Fruit fly (Drosophila melanogaster): ENCODE measurements around the gene Neb-cGP.

Neb-cGP gene

dm6 chrX:10486144-10487030, 25.9 kb downstream of the Neb-cGP start (continued):
- TF ChIP-seq twi (tag; optimal IDR thresholded peaks at IDR 0.05) = no peak
- TF ChIP-seq CG1602 (GFP tag; optimal IDR thresholded peaks at IDR 0.05) = peak; percentile 14
- TF ChIP-seq CG4404 (GFP tag; IDR thresholded peaks at IDR 0.05) = no peak
- TF ChIP-seq yki (optimal IDR thresholded peaks at IDR 0.05) = no peak
- TF ChIP-seq rib (GFP tag; IDR thresholded peaks at IDR 0.05) = no peak
- peak; percentile 57 for TF ChIP-seq CG17385 (GFP tag; optimal IDR thresholded peaks at IDR 0.05)
- peak; percentile 62 for TF ChIP-seq Sox100B (GFP tag; optimal IDR thresholded peaks at IDR 0.05)
- no peak for TF ChIP-seq CG15479 (GFP tag; optimal IDR thresholded peaks at IDR 0.05)
- no peak for TF ChIP-seq Doc2 (GFP tag; IDR thresholded peaks at IDR 0.05)
- TF ChIP-seq CG15696 (tag; optimal IDR thresholded peaks at IDR 0.05) = no peak
- peak; percentile 62 for TF ChIP-seq fd3F (GFP tag; optimal IDR thresholded peaks at IDR 0.05)
- no peak for TF ChIP-seq CG2129 (GFP tag; IDR thresholded peaks at IDR 0.05; ENCODE audit: partially characterized antibody)
- peak; percentile 55 for TF ChIP-seq kay (GFP tag; optimal IDR thresholded peaks at IDR 0.05)
- no peak for TF ChIP-seq zfh1 (GFP tag; IDR thresholded peaks at IDR 0.05)
- no peak for TF ChIP-seq CG8290 (GFP tag; optimal IDR thresholded peaks at IDR 0.05)
- TF ChIP-seq CG8290 (tag; optimal IDR thresholded peaks at IDR 0.05) = peak in 1 of 2 experiments; percentile 63
- no peak for TF ChIP-seq NC2β (GFP tag; optimal IDR thresholded peaks at IDR 0.05)
- TF ChIP-seq eve (GFP tag; optimal IDR thresholded peaks at IDR 0.05) = no peak
- peak; percentile 57 for TF ChIP-seq HmgZ (tag; optimal IDR thresholded peaks at IDR 0.05)
- no peak for TF ChIP-seq Lpt (GFP tag; optimal IDR thresholded peaks at IDR 0.05)
- no peak for TF ChIP-seq CG8478 (optimal IDR thresholded peaks at IDR 0.05)
- TF ChIP-seq CG7786 (GFP tag; optimal IDR thresholded peaks at IDR 0.05) = peak; percentile 69
- no peak for TF ChIP-seq psq (GFP tag; optimal IDR thresholded peaks at IDR 0.05)
- peak; percentile 48 to 60 for TF ChIP-seq Pdp1 (GFP tag; optimal IDR thresholded peaks at IDR 0.05)
- no peak for TF ChIP-seq CG16813 (GFP tag; IDR thresholded peaks at IDR 0.05; ENCODE audit: partially characterized antibody)
- TF ChIP-seq CG2202 (tag; optimal IDR thresholded peaks at IDR 0.05) = no peak
- no peak for TF ChIP-seq danr (GFP tag; IDR thresholded peaks at IDR 0.05)
- TF ChIP-seq CG17328 (GFP tag; IDR thresholded peaks at IDR 0.05) = 0 out of 2 replicates have a peak, but pooled peaks have one; percentile 8
- no peak for TF ChIP-seq slp2 (GFP tag; optimal IDR thresholded peaks at IDR 0.05)
- TF ChIP-seq nmo (GFP tag; optimal IDR thresholded peaks at IDR 0.05) = peak; percentile 52

- TF ChIP-seq CG6689 (GFP tag; IDR thresholded peaks at IDR 0.05) = no peak
- TF ChIP-seq zen (tag; optimal IDR thresholded peaks at IDR 0.05) = no peak
- TF ChIP-seq pum (GFP tag; optimal IDR thresholded peaks at IDR 0.05) = no peak
- TF ChIP-seq exex (tag; optimal IDR thresholded peaks at IDR 0.05) = peak; percentile 65
- TF ChIP-seq repo (GFP tag; optimal IDR thresholded peaks at IDR 0.05) = no peak
Observed at dm6 chrX:10487105-10487504, 26.6 kb downstream of the Neb-cGP start, which contains the start of gene CG32687. Gene CG32687, minus strand, starts transcription at chrX:10487205.

DNA sequence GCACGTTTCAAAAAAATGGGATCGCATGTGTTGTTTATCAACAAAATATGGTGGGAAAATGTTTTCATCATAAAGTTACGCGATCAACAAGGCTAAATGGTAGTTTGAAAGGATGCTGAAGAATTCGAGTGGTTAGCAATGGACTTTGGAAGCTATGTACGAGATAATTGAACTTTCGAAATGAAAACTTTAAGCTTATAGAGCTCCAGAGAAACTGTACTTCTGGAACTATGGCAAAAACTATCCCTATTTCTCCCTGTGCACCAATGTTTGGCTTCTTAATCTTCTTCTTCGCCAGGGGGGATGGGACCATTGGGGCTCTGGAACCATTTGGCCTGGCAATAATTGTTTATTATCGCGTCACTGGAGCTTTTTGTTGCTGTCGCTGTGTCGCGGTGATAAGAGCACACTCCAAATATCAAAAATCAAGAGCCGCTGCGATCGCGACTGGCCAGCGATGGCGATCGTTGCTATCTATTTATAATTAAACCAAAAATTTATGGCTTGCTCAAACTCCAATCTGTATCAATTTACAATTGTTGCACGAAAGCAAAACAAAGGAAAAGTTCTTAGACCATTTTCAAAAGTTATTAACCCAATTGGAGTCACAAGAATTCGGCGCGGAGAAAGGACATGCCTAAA, 27.5 kb downstream of the Neb-cGP start:
- TF ChIP-seq CG10274 (GFP tag; optimal IDR thresholded peaks at IDR 0.05) = peak; percentile 25
- TF ChIP-seq CG9727 (GFP tag; optimal IDR thresholded peaks at IDR 0.05) = peak; percentile 60
- peak; percentile 94 for TF ChIP-seq Ets65A (GFP tag)
- TF ChIP-seq sr (GFP tag; IDR thresholded peaks at IDR 0.05) = no peak
- no peak for TF ChIP-seq kah (GFP tag; optimal IDR thresholded peaks at IDR 0.05)
- no peak for TF ChIP-seq insv (GFP tag; optimal IDR thresholded peaks at IDR 0.05)
- TF ChIP-seq CG31441 (GFP tag; IDR thresholded peaks at IDR 0.05) = 0 out of 2 replicates have a peak, but pooled peaks have one; percentile 16
- TF ChIP-seq tio (GFP tag; optimal IDR thresholded peaks at IDR 0.05) = peak; percentile 33
- no peak for TF ChIP-seq lbe (GFP tag; optimal IDR thresholded peaks at IDR 0.05)
- TF ChIP-seq Dip2 (GFP tag; IDR thresholded peaks at IDR 0.05) = no peak
- peak; percentile 40 for TF ChIP-seq mirr (GFP tag; optimal IDR thresholded peaks at IDR 0.05)
- 0 out of 2 replicates have a peak, but pooled peaks have one; percentile 6 for TF ChIP-seq Oaz (GFP tag; IDR thresholded peaks at IDR 0.05)
- TF ChIP-seq bsh (GFP tag; optimal IDR thresholded peaks at IDR 0.05) = no peak
- TF ChIP-seq cwo (GFP tag; optimal IDR thresholded peaks at IDR 0.05) = peak; percentile 83
